Worm (Caenorhabditis elegans): ENCODE data around the gene math-13.

ce11 chrII:1852503-1852902, 23.3 kb upstream of the math-13 start, which contains the start of gene C52E2.2:
- TF ChIP-seq dve-1 (tag; optimal IDR thresholded peaks at IDR 0.05) (no peak), tbx-2 (tag; optimal IDR thresholded peaks at IDR 0.05) (no peak), pha-4 (tag; optimal IDR thresholded peaks at IDR 0.05) (no peak), ceh-24 (tag; optimal IDR thresholded peaks at IDR 0.05) (no peak), zip-5 (tag; optimal IDR thresholded peaks at IDR 0.05) (no peak), gmeb-2 (tag; optimal IDR thresholded peaks at IDR 0.05) (no peak), fkh-10 (GFP tag; optimal IDR thresholded peaks at IDR 0.05) (no peak), mec-3 (tag; optimal IDR thresholded peaks at IDR 0.05; ENCODE audit: borderline replicate concordance) (no peak), ceh-30 (tag; optimal IDR thresholded peaks at IDR 0.05) (no peak), unc-86 (tag; optimal IDR thresholded peaks at IDR 0.05) (no peak)
